Worm (Caenorhabditis elegans): ENCODE results near the gene B0563.5.

DNA sequence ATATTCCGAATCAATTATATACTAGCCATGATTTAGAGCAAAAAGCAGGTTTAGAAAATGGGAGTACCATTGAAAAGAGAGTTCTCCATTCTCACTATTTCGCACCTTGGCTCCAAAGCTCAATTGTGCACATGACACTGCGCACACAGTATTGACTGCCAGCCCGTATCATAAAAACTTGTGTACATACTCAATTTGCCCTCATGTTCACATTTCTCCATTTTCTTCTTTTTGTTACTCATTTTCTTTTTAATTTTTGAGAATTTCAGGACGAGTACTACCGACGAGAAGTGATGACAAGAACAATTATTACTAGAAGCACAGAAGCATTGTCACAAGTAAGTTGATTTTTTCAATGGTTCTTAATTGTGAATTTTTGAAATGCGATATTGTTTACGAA lies 41.5 kb upstream of the B0563.5 start:
- TF ChIP-seq hlh-30 (tag; optimal IDR thresholded peaks at IDR 0.05; ENCODE audit: insufficient read depth) = no peak
- TF ChIP-seq ceh-24 (tag; optimal IDR thresholded peaks at IDR 0.05) = no peak
- no peak for TF ChIP-seq ceh-9 (tag; optimal IDR thresholded peaks at IDR 0.05)
- no peak for TF ChIP-seq ama-1 (optimal IDR thresholded peaks at IDR 0.05)
- no peak for TF ChIP-seq T23F11.4 (GFP tag; optimal IDR thresholded peaks at IDR 0.05)
- no peak for TF ChIP-seq dve-1 (tag; optimal IDR thresholded peaks at IDR 0.05)
- no peak for TF ChIP-seq fkh-10 (GFP tag; optimal IDR thresholded peaks at IDR 0.05)
- no peak for TF ChIP-seq eyg-1 (tag; optimal IDR thresholded peaks at IDR 0.05)
- TF ChIP-seq rnt-1 (tag; optimal IDR thresholded peaks at IDR 0.05) = no peak
- no peak for TF ChIP-seq hlh-13 (GFP tag; optimal IDR thresholded peaks at IDR 0.05)
- TF ChIP-seq pqm-1 (tag; optimal IDR thresholded peaks at IDR 0.05) = no peak
- TF ChIP-seq fax-1 (tag; optimal IDR thresholded peaks at IDR 0.05) = no peak
